Fruit fly (Drosophila melanogaster) whole organism, embryonic: ENCODE measurements around the gene CG4004.

Experiments
- ATbp ChIP-seq: fragments of 200-800 bp; sonication (Bioruptor generic); optimal IDR thresholded peaks from 2 replicates; lab custom pipeline; 2017; ENCODE audit warnings: missing biosample characterization, mild to moderate bottlenecking, missing genetic modification characterization, missing genetic modification reagents
- Adf1 ChIP-seq: fragments of 200-800 bp; sonication (Bioruptor generic); IDR thresholded peaks from 2 replicates; pipeline ENCODE4 v1.3.6; 2022; ENCODE audit warnings: missing biosample characterization, missing genetic modification characterization
- Awh ChIP-seq: fragments of 200-800 bp; sonication (Bioruptor generic); IDR thresholded peaks from 2 replicates; pipeline ENCODE4, ENCODE4 v1.3.6; 2022; ENCODE audit warnings: missing biosample characterization, missing genetic modification characterization
- B-H2 ChIP-seq: fragments of 200-800 bp; sonication (Bioruptor generic); optimal IDR thresholded peaks from 2 replicates; lab custom pipeline; 2018; ENCODE audit warnings: missing biosample characterization, mild to moderate bottlenecking, missing genetic modification characterization
- Bteb2 ChIP-seq: fragments of 200-800 bp; sonication (Bioruptor generic); optimal IDR thresholded peaks from 2 replicates; lab custom pipeline; 2016; ENCODE audit warnings: missing biosample characterization, missing genetic modification characterization
- CG1024 ChIP-seq: fragments of 200-800 bp; sonication (Bioruptor generic); IDR thresholded peaks from 2 replicates; pipeline ENCODE4 v1.3.6; 2022; ENCODE audit warnings: missing biosample characterization, missing genetic modification characterization
- CG10321 ChIP-seq: fragments of 200-800 bp; sonication (Bioruptor generic); IDR thresholded peaks from 2 replicates; pipeline ENCODE4 v1.3.6; 2022; ENCODE audit warnings: missing biosample characterization, missing genetic modification characterization
- CG12071 ChIP-seq: fragments of 200-800 bp; sonication (Bioruptor generic); optimal IDR thresholded peaks from 3 replicates; lab custom pipeline; 2018; ENCODE audit warnings: missing biosample characterization, mild to moderate bottlenecking, missing genetic modification characterization
- CG12236 ChIP-seq: fragments of 200-800 bp; sonication (Bioruptor generic); optimal IDR thresholded peaks from 2 replicates; lab custom pipeline; 2016; ENCODE audit warnings: missing biosample characterization, missing genetic modification characterization
- CG12769 ChIP-seq: fragments of 200-800 bp; sonication (Bioruptor generic); optimal IDR thresholded peaks from 2 replicates; lab custom pipeline; 2019; ENCODE audit warnings: missing biosample characterization, mild to moderate bottlenecking, missing genetic modification characterization, moderate library complexity
- CG12942 ChIP-seq: fragments of 200-800 bp; sonication (Bioruptor generic); optimal IDR thresholded peaks from 3 replicates; lab custom pipeline; 2016; ENCODE audit warnings: missing biosample characterization, missing genetic modification characterization
- CG13894 ChIP-seq: fragments of 200-800 bp; sonication (Bioruptor generic); optimal IDR thresholded peaks from 3 replicates; lab custom pipeline; 2018; ENCODE audit warnings: missing biosample characterization, mild to moderate bottlenecking, missing genetic modification characterization, moderate library complexity
- CG14050 ChIP-seq: fragments of 200-800 bp; sonication (Bioruptor generic); IDR thresholded peaks from 3 replicates; pipeline ENCODE4 v1.3.6; 2022; ENCODE audit warnings: missing biosample characterization, missing genetic modification characterization
- CG14441 ChIP-seq: fragments of 200-800 bp; sonication (Bioruptor generic); IDR thresholded peaks from 2 replicates; pipeline ENCODE4 v1.3.6; 2022; ENCODE audit warnings: missing biosample characterization, missing genetic modification characterization
- CG14965 ChIP-seq: fragments of 200-800 bp; sonication (Bioruptor generic); optimal IDR thresholded peaks from 2 replicates; lab custom pipeline; 2016; ENCODE audit warnings: missing biosample characterization, missing genetic modification characterization, borderline replicate concordance
- CG31388 ChIP-seq: fragments of 200-800 bp; sonication (Bioruptor generic); optimal IDR thresholded peaks from 2 replicates; lab custom pipeline; 2016; ENCODE audit warnings: missing biosample characterization, missing genetic modification characterization
- CG33213 ChIP-seq: fragments of 200-800 bp; sonication (Bioruptor generic); optimal IDR thresholded peaks from 3 replicates; lab custom pipeline; 2016; ENCODE audit warnings: missing biosample characterization, missing genetic modification characterization
- CG42726 ChIP-seq: fragments of 200-800 bp; sonication (Bioruptor generic); IDR thresholded peaks from 2 replicates; pipeline ENCODE4 v1.3.6; 2022; ENCODE audit warnings: missing biosample characterization, missing genetic modification characterization; ENCODE audit not compliant: partially characterized antibody
- CG4328 ChIP-seq: fragments of 200-800 bp; sonication (Bioruptor generic); optimal IDR thresholded peaks from 3 replicates; lab custom pipeline; 2017; ENCODE audit warnings: missing biosample characterization, missing genetic modification reagents, missing genetic modification characterization
- CG5180 ChIP-seq: fragments of 200-800 bp; sonication (Bioruptor generic); optimal IDR thresholded peaks from 3 replicates; lab custom pipeline; 2017; ENCODE audit warnings: missing biosample characterization, missing genetic modification characterization, mild to moderate bottlenecking, moderate library complexity, missing genetic modification reagents
- CG6683 ChIP-seq: fragments of 200-800 bp; sonication (Bioruptor generic); optimal IDR thresholded peaks from 2 replicates; lab custom pipeline; 2017; ENCODE audit warnings: missing biosample characterization, mild to moderate bottlenecking, missing genetic modification characterization, missing genetic modification reagents
- CG8478 ChIP-seq: fragments of >200 bp; optimal IDR thresholded peaks from 2 replicates; lab custom pipeline; 2018
- CG8944 ChIP-seq: fragments of 200-800 bp; sonication (Bioruptor generic); optimal IDR thresholded peaks from 3 replicates; lab custom pipeline; 2016; ENCODE audit warnings: missing biosample characterization, missing genetic modification characterization
- CkIIα-i1 ChIP-seq: fragments of 200-800 bp; sonication (Bioruptor generic); IDR thresholded peaks from 2 replicates; pipeline ENCODE4 v1.3.6; 2022; ENCODE audit warnings: missing biosample characterization, missing genetic modification characterization
- Deaf1 ChIP-seq: fragments of 200-800 bp; optimal IDR thresholded peaks from 3 replicates; lab custom pipeline; 2019; ENCODE audit warnings: missing biosample characterization, mild to moderate bottlenecking, missing genetic modification characterization, moderate library complexity
- E2f2 ChIP-seq: fragments of 200-800 bp; sonication (Bioruptor generic); IDR thresholded peaks from 2 replicates; pipeline ENCODE4 v1.3.6; 2022; ENCODE audit warnings: missing biosample characterization, missing genetic modification characterization
- HHEX ChIP-seq: fragments of 200-800 bp; sonication (Bioruptor generic); optimal IDR thresholded peaks from 3 replicates; lab custom pipeline; 2017; ENCODE audit warnings: missing biosample characterization, mild to moderate bottlenecking, missing genetic modification characterization, missing genetic modification reagents
- MESR4 ChIP-seq: fragments of 200-800 bp; sonication (Bioruptor generic); optimal IDR thresholded peaks from 2 replicates; lab custom pipeline; 2018; ENCODE audit warnings: missing biosample characterization, mild to moderate bottlenecking, missing genetic modification characterization, moderate library complexity
- Nf-YA ChIP-seq: fragments of 200-800 bp; sonication (Bioruptor generic); IDR thresholded peaks from 2 replicates; pipeline ENCODE4 v1.3.6; 2022; ENCODE audit warnings: missing biosample characterization, missing genetic modification characterization
- Optix ChIP-seq: fragments of 200-800 bp; sonication (Bioruptor generic); IDR thresholded peaks from 3 replicates; pipeline ENCODE4 v1.3.6; 2022; ENCODE audit warnings: missing biosample characterization, missing genetic modification characterization
- Sry-β ChIP-seq: fragments of 200-800 bp; sonication (Bioruptor generic); optimal IDR thresholded peaks from 2 replicates; lab custom pipeline; 2018; ENCODE audit warnings: missing biosample characterization, mild to moderate bottlenecking, missing genetic modification characterization, moderate library complexity
- bbx ChIP-seq: fragments of 200-800 bp; sonication (Bioruptor generic); IDR thresholded peaks from 2 replicates; pipeline ENCODE4 v1.3.6; 2022; ENCODE audit warnings: missing biosample characterization, missing genetic modification characterization; ENCODE audit not compliant: partially characterized antibody
- bigmax ChIP-seq: fragments of 200-800 bp; sonication (Bioruptor generic); optimal IDR thresholded peaks from 2 replicates; lab custom pipeline; 2018; ENCODE audit warnings: missing biosample characterization, mild to moderate bottlenecking, missing genetic modification characterization
- cad ChIP-seq: fragments of >200 bp; optimal IDR thresholded peaks from 2 replicates; lab custom pipeline; 2017; ENCODE audit warnings: missing biosample characterization, missing genetic modification characterization
- cas ChIP-seq: fragments of 200-800 bp; sonication (Bioruptor generic); IDR thresholded peaks from 2 replicates; pipeline ENCODE4 v1.3.6; 2022; ENCODE audit warnings: missing biosample characterization, missing genetic modification characterization
- cwo ChIP-seq: fragments of 200-800 bp; sonication (Bioruptor generic); optimal IDR thresholded peaks from 3 replicates; lab custom pipeline; 2017; ENCODE audit warnings: missing biosample characterization, missing genetic modification characterization, mild to moderate bottlenecking, moderate library complexity, missing genetic modification reagents
- da ChIP-seq: fragments of 200-800 bp; sonication (Bioruptor generic); optimal IDR thresholded peaks from 2 replicates; lab custom pipeline; 2016; ENCODE audit warnings: missing biosample characterization, missing genetic modification characterization
- fu2 ChIP-seq: fragments of 200-800 bp; sonication (Bioruptor generic); optimal IDR thresholded peaks from 2 replicates; lab custom pipeline; 2016; ENCODE audit warnings: missing biosample characterization, missing genetic modification characterization
- gt ChIP-seq: fragments of 200-800 bp; sonication (Bioruptor generic); IDR thresholded peaks from 2 replicates; pipeline ENCODE4 v1.3.6; 2022; ENCODE audit warnings: missing biosample characterization, missing genetic modification characterization
- insv ChIP-seq, 2 experiments: fragments of 200-800 bp; sonication (Bioruptor generic); optimal IDR thresholded peaks; 3 replicates each; lab custom pipeline; 2016 to 2018; ENCODE audit warnings: missing biosample characterization in 2 of 2, missing genetic modification characterization in 2 of 2
- inv ChIP-seq: fragments of 200-800 bp; sonication (Bioruptor generic); IDR thresholded peaks from 2 replicates; pipeline ENCODE4 v1.3.6; 2022; ENCODE audit warnings: missing biosample characterization, missing genetic modification characterization; ENCODE audit not compliant: partially characterized antibody
- lmd ChIP-seq: fragments of 200-800 bp; sonication (Bioruptor generic); IDR thresholded peaks from 2 replicates; pipeline ENCODE4 v1.3.6; 2022; ENCODE audit warnings: missing biosample characterization, missing genetic modification characterization
- maf-S ChIP-seq: fragments of 200-800 bp; sonication (Bioruptor generic); optimal IDR thresholded peaks from 2 replicates; lab custom pipeline; 2016; ENCODE audit warnings: missing biosample characterization, missing genetic modification characterization
- mld ChIP-seq: fragments of 200-800 bp; sonication (Bioruptor generic); IDR thresholded peaks from 3 replicates; pipeline ENCODE4 v1.3.6; 2022; ENCODE audit warnings: missing biosample characterization, missing genetic modification characterization; ENCODE audit not compliant: partially characterized antibody
- nerfin-1 ChIP-seq: fragments of 200-800 bp; sonication (Bioruptor generic); optimal IDR thresholded peaks from 3 replicates; lab custom pipeline; 2019; ENCODE audit warnings: missing biosample characterization, mild to moderate bottlenecking, missing genetic modification characterization, moderate library complexity
- nom ChIP-seq: fragments of 200-800 bp; sonication (Bioruptor generic); optimal IDR thresholded peaks from 2 replicates; lab custom pipeline; 2017; ENCODE audit warnings: missing biosample characterization, missing genetic modification characterization, mild to moderate bottlenecking, moderate library complexity, missing genetic modification reagents
- otp ChIP-seq: fragments of 200-800 bp; sonication (Bioruptor generic); IDR thresholded peaks from 3 replicates; pipeline ENCODE4, ENCODE4 v1.3.6; 2022; ENCODE audit warnings: missing biosample characterization, missing genetic modification characterization
- pzg ChIP-seq: fragments of 200-800 bp; sonication (Bioruptor generic); optimal IDR thresholded peaks from 3 replicates; lab custom pipeline; 2018; ENCODE audit warnings: missing biosample characterization, mild to moderate bottlenecking, missing genetic modification characterization, moderate library complexity
- ro ChIP-seq: fragments of 200-800 bp; sonication (Bioruptor generic); IDR thresholded peaks from 2 replicates; pipeline ENCODE4 v1.3.6; 2022; ENCODE audit warnings: missing biosample characterization, missing genetic modification characterization
- sob ChIP-seq: fragments of 200-800 bp; sonication (Bioruptor generic); IDR thresholded peaks from 2 replicates; pipeline ENCODE4 v1.3.6; 2022; ENCODE audit warnings: missing biosample characterization, missing genetic modification characterization
- tll ChIP-seq, 2 experiments: fragments of 200-800 bp in 1 of 2; fragments of >200 bp in 1 of 2; sonication (Bioruptor generic) in 1 of 2; optimal IDR thresholded peaks; 2 replicates each; lab custom pipeline; 2017 to 2019; ENCODE audit warnings: missing biosample characterization in 2 of 2, missing genetic modification characterization in 2 of 2, mild to moderate bottlenecking in 1 of 2, moderate library complexity in 1 of 2
- zen2 ChIP-seq: fragments of 200-800 bp; sonication (Bioruptor generic); IDR thresholded peaks from 3 replicates; pipeline ENCODE4 v1.3.6; 2022; ENCODE audit warnings: missing biosample characterization, missing genetic modification characterization; ENCODE audit not compliant: partially characterized antibody

CG4004 gene

DNA sequence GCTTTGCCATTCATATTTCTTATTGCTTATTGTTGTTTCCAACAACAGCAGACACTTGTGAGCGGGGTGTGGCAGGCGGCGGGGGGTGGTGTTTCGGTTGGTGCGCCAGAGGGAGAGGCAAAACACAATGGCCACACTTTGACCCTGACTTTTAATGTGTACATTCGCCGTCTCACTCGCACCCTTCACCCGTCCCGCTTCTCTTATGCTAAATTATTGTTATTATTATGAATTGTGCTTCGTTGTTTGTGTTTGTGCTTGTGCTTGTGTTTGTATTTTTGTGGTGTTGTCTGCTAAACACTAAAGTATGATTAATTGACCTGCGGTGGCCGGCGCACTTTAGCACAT lies 12.3 kb downstream of the CG4004 start (continued):
- TF ChIP-seq cas (GFP tag; lab: Robert Waterston, UW) (no peak), B-H2 (GFP tag; lab: Kevin White, UChicago) (peak; percentile 58), CG14441 (GFP tag; lab: Robert Waterston, UW) (no peak), CG5180 (GFP tag; lab: Kevin White, UChicago) (peak; percentile 18), CG1024 (GFP tag; lab: Robert Waterston, UW) (no peak), nom (peak; percentile 48), ATbp (no peak), Bteb2 (GFP tag; lab: Kevin White, UChicago) (no peak), sob (no peak), bbx (GFP tag; lab: Robert Waterston, UW) (no peak), otp (GFP tag; lab: Robert Waterston, UW) (no peak), da (GFP tag; lab: Kevin White, UChicago) (no peak), CG12769 (peak; percentile 91), nerfin-1 (no peak), Nf-YA (GFP tag; lab: Robert Waterston, UW) (no peak), tll (GFP tag; optimal IDR thresholded peaks at IDR 0.05; lab: Kevin White, UChicago) (peak in 1 of 2 experiments; percentile 69), CG13894 (peak; percentile 67), Sry-β (GFP tag; lab: Kevin White, UChicago) (no peak), CG12236 (GFP tag; lab: Kevin White, UChicago) (no peak), CG8478 (no peak), CG14965 (no peak), CG31388 (GFP tag; lab: Kevin White, UChicago) (no peak), cwo (no peak), fu2 (no peak), lmd (GFP tag; lab: Robert Waterston, UW) (no peak), maf-S (no peak), CG14050 (GFP tag; lab: Robert Waterston, UW) (no peak), CG8944 (GFP tag; lab: Kevin White, UChicago) (no peak), gt (GFP tag; lab: Robert Waterston, UW) (no peak), Optix (no peak), ro (GFP tag; lab: Robert Waterston, UW) (no peak), CG12071 (GFP tag; lab: Kevin White, UChicago) (peak; percentile 15), E2f2 (no peak), CG42726 (GFP tag; lab: Robert Waterston, UW) (0 out of 2 replicates have a peak, but pooled peaks have one; percentile 34), mld (no peak), CG6683 (no peak), CG4328 (GFP tag; lab: Kevin White, UChicago) (no peak), Deaf1 (tag; lab: Kevin White, UChicago) (no peak), inv (GFP tag; lab: Robert Waterston, UW) (peak; percentile 24; the same call in 1 of the 2 replicates), MESR4 (GFP tag; lab: Kevin White, UChicago) (no peak), CG33213 (GFP tag; lab: Kevin White, UChicago) (no peak), HHEX (no peak), insv (GFP tag; optimal IDR thresholded peaks at IDR 0.05; lab: Kevin White, UChicago) (no peak), cad (GFP tag; lab: Kevin White, UChicago) (no peak), CkIIα-i1 (GFP tag; lab: Robert Waterston, UW) (no peak), Awh (GFP tag; lab: Robert Waterston, UW) (no peak), Adf1 (GFP tag; lab: Robert Waterston, UW) (peak; percentile 77), CG12942 (GFP tag; lab: Kevin White, UChicago) (no peak), CG10321 (peak; percentile 90), zen2 (GFP tag; lab: Robert Waterston, UW) (no peak), pzg (GFP tag; lab: Kevin White, UChicago) (no peak), bigmax (GFP tag; lab: Kevin White, UChicago) (no peak)
